Fruit fly (Drosophila melanogaster) S2 (cell line): Measurements from ENCODE around the gene corn.

Experiments
- CG8478 ChIP-seq: fragments of >200 bp; optimal IDR thresholded peaks from 2 replicates; lab custom pipeline; 2018
- CTCF ChIP-seq, 2 experiments: fragments of >200 bp; optimal IDR thresholded peaks; 2 replicates each; lab custom pipeline; 2018

DNA sequence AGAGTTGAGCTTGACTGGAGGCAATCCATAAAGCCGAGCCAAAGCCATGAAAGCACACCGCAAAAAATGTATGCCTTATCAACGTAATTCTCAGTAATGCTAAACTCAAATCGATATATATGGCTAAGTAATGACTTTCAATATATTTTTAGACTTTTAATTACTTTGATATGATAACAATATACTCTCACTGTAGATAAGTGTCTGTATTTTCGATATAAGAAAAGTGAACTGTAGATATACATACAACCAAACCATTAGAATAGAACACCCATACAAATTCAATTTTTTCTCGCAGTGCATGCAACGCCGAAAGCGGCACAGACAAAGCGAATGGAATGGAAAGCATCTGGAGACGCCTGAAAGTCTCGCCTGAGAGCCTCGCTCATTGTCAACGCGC lies 3.2 kb downstream of the corn start:
- TF ChIP-seq CTCF (optimal IDR thresholded peaks at IDR 0.05; lab: Kevin White, UChicago) (no peak), CG8478 (lab: Kevin White, UChicago) (no peak)
